Worm (Caenorhabditis elegans) whole organism, mixed stage, embryonic: ENCODE results near the gene srz-61.
"Not testable (repeated sequence)": the region's sequence is repeated elsewhere in the genome, so short reads cannot be mapped to it uniquely, and the experiment has no call there.

ENCODE experiments used
- M03D4.4 ChIP-seq: sonication (generic microtip); optimal IDR thresholded peaks from 2 replicates; lab custom pipeline; 2017; ENCODE audit warnings: mild to moderate bottlenecking, missing genetic modification characterization, missing compliant biosample characterization
- bed-3 ChIP-seq: fragments of 200-800 bp; sonication (Bioruptor generic); optimal IDR thresholded peaks from 3 replicates; lab custom pipeline; 2018; ENCODE audit warnings: mild to moderate bottlenecking, missing genetic modification characterization, moderate library complexity, missing compliant biosample characterization
- blmp-1 ChIP-seq: fragments of 150-350 bp; optimal IDR thresholded peaks from 2 replicates; lab custom pipeline; 2014; ENCODE audit warnings: missing biosample characterization, missing genetic modification characterization
- ceh-39 ChIP-seq: fragments of 150-350 bp; optimal IDR thresholded peaks from 2 replicates; lab custom pipeline; 2014; ENCODE audit warnings: missing biosample characterization, missing genetic modification characterization
- ceh-43 ChIP-seq: fragments of 200-800 bp; sonication (Bioruptor generic); optimal IDR thresholded peaks from 2 replicates; lab custom pipeline; 2018; ENCODE audit warnings: mild to moderate bottlenecking, missing genetic modification characterization, moderate library complexity, missing compliant biosample characterization
- ceh-83 ChIP-seq: fragments of 200-800 bp; sonication (Bioruptor generic); optimal IDR thresholded peaks from 2 replicates; lab custom pipeline; 2018; ENCODE audit warnings: mild to moderate bottlenecking, missing genetic modification characterization, missing compliant biosample characterization
- ces-1 ChIP-seq: fragments of 150-350 bp; optimal IDR thresholded peaks from 2 replicates; lab custom pipeline; 2014; ENCODE audit warnings: missing biosample characterization, missing genetic modification reagents, missing genetic modification characterization
- cnd-1 ChIP-seq: fragments of 200-800 bp; sonication (Bioruptor generic); optimal IDR thresholded peaks from 2 replicates; lab custom pipeline; 2018; ENCODE audit warnings: mild to moderate bottlenecking, missing genetic modification characterization, missing compliant biosample characterization
- drap-1 ChIP-seq: fragments of 200-800 bp; sonication (Bioruptor generic); optimal IDR thresholded peaks from 3 replicates; lab custom pipeline; 2018; ENCODE audit warnings: mild to moderate bottlenecking, missing genetic modification characterization, missing compliant biosample characterization
- elt-1 ChIP-seq: sonication (generic microtip); optimal IDR thresholded peaks from 2 replicates; lab custom pipeline; 2017; ENCODE audit warnings: missing genetic modification characterization, mild to moderate bottlenecking, missing compliant biosample characterization, antibody characterized with exemption, moderate library complexity, borderline replicate concordance; ENCODE audit not compliant: insufficient read depth
- elt-3 ChIP-seq: fragments of 150-350 bp; optimal IDR thresholded peaks from 2 replicates; lab custom pipeline; 2014; ENCODE audit warnings: missing biosample characterization, missing genetic modification characterization
- flh-1 ChIP-seq: fragments of 200-800 bp; sonication (Bioruptor generic); optimal IDR thresholded peaks from 2 replicates; lab custom pipeline; 2018; ENCODE audit warnings: mild to moderate bottlenecking, missing genetic modification characterization, moderate library complexity, missing compliant biosample characterization
- ham-2 ChIP-seq: fragments of 200-800 bp; sonication (Bioruptor generic); optimal IDR thresholded peaks from 2 replicates; lab custom pipeline; 2018; ENCODE audit warnings: mild to moderate bottlenecking, missing genetic modification characterization, missing compliant biosample characterization
- hlh-1 ChIP-seq: fragments of 150-350 bp; optimal IDR thresholded peaks from 2 replicates; lab custom pipeline; 2014; ENCODE audit warnings: missing biosample characterization, missing genetic modification reagents, missing genetic modification characterization
- lin-13 ChIP-seq: fragments of 150-350 bp; optimal IDR thresholded peaks from 2 replicates; lab custom pipeline; 2014; ENCODE audit warnings: missing biosample characterization, missing genetic modification characterization
- mab-5 ChIP-seq: fragments of 150-350 bp; optimal IDR thresholded peaks from 2 replicates; lab custom pipeline; 2014; ENCODE audit warnings: missing biosample characterization, missing genetic modification characterization
- mep-1 ChIP-seq: fragments of 150-350 bp; optimal IDR thresholded peaks from 2 replicates; lab custom pipeline; 2017; ENCODE audit warnings: missing biosample characterization, missing genetic modification reagents, missing genetic modification characterization, inconsistent platforms
- mls-2 ChIP-seq: sonication (generic microtip); optimal IDR thresholded peaks from 2 replicates; lab custom pipeline; 2016; ENCODE audit warnings: mild to moderate bottlenecking, missing genetic modification characterization, moderate library complexity, missing compliant biosample characterization
- nhr-12 ChIP-seq: fragments of 150-350 bp; optimal IDR thresholded peaks from 2 replicates; lab custom pipeline; 2014; ENCODE audit warnings: missing biosample characterization, missing genetic modification characterization
- nhr-2 ChIP-seq: fragments of 150-350 bp; optimal IDR thresholded peaks from 2 replicates; lab custom pipeline; 2014; ENCODE audit warnings: missing biosample characterization, missing genetic modification characterization
- nhr-237 ChIP-seq: fragments of 150-350 bp; optimal IDR thresholded peaks from 2 replicates; lab custom pipeline; 2014; ENCODE audit warnings: missing biosample characterization, missing genetic modification characterization
- nhr-28 ChIP-seq: fragments of 150-350 bp; optimal IDR thresholded peaks from 2 replicates; lab custom pipeline; 2014; ENCODE audit warnings: missing biosample characterization, missing genetic modification characterization
- nhr-76 ChIP-seq: sonication (generic microtip); optimal IDR thresholded peaks from 2 replicates; lab custom pipeline; 2017; ENCODE audit warnings: missing biosample characterization, missing genetic modification characterization
- pha-4 ChIP-seq: fragments of 150-350 bp; optimal IDR thresholded peaks from 2 replicates; lab custom pipeline; 2018; ENCODE audit warnings: missing biosample characterization, missing genetic modification reagents, missing genetic modification characterization
- sem-2 ChIP-seq: fragments of 200-800 bp; sonication (Bioruptor generic); optimal IDR thresholded peaks from 2 replicates; lab custom pipeline; 2018; ENCODE audit warnings: mild to moderate bottlenecking, missing genetic modification characterization, missing compliant biosample characterization
- snpc-4 ChIP-seq: fragments of 150-350 bp; optimal IDR thresholded peaks from 2 replicates; lab custom pipeline; 2014; ENCODE audit warnings: missing biosample characterization, missing genetic modification characterization
- sptf-1 ChIP-seq: sonication (generic microtip); optimal IDR thresholded peaks from 2 replicates; lab custom pipeline; 2017; ENCODE audit warnings: mild to moderate bottlenecking, missing genetic modification characterization, moderate library complexity, missing compliant biosample characterization
- tbx-8 ChIP-seq: fragments of 200-800 bp; sonication (Bioruptor generic); optimal IDR thresholded peaks from 2 replicates; lab custom pipeline; 2018; ENCODE audit warnings: mild to moderate bottlenecking, missing genetic modification characterization, moderate library complexity, missing compliant biosample characterization
- unc-120 ChIP-seq: sonication (generic microtip); optimal IDR thresholded peaks from 2 replicates; lab custom pipeline; 2017; ENCODE audit warnings: missing genetic modification characterization, missing compliant biosample characterization; ENCODE audit not compliant: poor library complexity, severe bottlenecking
- unc-39 ChIP-seq: fragments of 150-350 bp; optimal IDR thresholded peaks from 2 replicates; lab custom pipeline; 2014; ENCODE audit warnings: missing biosample characterization, missing genetic modification characterization
- unc-62 ChIP-seq: fragments of 150-350 bp; optimal IDR thresholded peaks from 2 replicates; lab custom pipeline; 2014; ENCODE audit warnings: missing biosample characterization, missing genetic modification reagents, missing genetic modification characterization
- zip-8 ChIP-seq: fragments of 150-350 bp; optimal IDR thresholded peaks from 2 replicates; lab custom pipeline; 2014; ENCODE audit warnings: missing biosample characterization, missing genetic modification characterization

The srz-61 gene

DNA sequence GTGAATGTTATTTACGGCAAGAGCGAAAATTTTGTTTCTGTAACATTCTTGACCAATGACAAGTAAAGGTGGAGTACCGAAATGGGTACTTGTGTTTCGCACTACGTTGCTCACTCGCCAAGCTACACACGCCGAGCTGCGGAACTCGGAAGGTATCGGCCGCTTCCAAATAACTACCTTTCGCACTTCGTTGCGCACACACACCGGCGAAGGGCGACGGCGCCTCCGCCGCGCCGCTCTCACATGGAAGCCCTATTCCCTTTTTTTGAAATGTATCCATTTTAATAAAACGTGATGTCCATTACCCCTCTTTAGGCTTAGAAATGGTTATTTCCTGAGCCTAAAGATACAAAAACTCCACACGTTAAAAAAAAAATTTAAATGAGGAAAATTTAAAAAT lies 14.0 kb upstream of the srz-61 start:
- TF ChIP-seq lin-13 (no peak), hlh-1 (tag; lab: Kevin White, UChicago) (no peak), nhr-237 (no peak), mls-2 (tag; lab: Kevin White, UChicago) (no peak), blmp-1 (no peak), ceh-39 (tag; lab: Kevin White, UChicago) (no peak), unc-120 (no peak), elt-3 (no peak), ham-2 (GFP tag; lab: Kevin White, UChicago) (no peak), ceh-43 (no peak), pha-4 (tag; lab: Kevin White, UChicago) (no peak), tbx-8 (GFP tag; lab: Kevin White, UChicago) (no peak)

DNA sequence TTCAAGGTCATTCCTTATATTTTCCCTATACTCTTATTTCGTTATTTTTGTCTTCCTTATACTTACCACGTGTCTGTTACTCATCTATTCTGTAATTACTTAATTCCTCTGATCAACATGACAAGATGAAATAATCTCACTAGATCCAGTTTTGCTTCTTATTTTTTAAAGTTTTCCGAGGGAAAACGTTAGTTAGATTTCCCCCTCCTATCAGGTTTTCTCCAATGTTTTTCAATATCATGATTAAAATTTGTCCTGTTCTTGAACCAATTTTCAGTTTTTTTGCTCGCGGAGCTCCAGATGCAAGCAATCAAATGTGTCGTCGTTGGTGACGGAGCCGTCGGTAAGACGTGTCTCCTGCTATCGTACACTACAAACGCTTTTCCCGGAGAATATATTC lies 13.0 kb upstream of the srz-61 start, which contains the start of gene rac-2:
Gene rac-2 (plus strand): TSS at position 301 of the 400 bp plus-strand sequence.
- not testable (repeated sequence) for TF ChIP-seq M03D4.4; mab-5 (tag; lab: Kevin White, UChicago); cnd-1 (tag; lab: Kevin White, UChicago)

DNA sequence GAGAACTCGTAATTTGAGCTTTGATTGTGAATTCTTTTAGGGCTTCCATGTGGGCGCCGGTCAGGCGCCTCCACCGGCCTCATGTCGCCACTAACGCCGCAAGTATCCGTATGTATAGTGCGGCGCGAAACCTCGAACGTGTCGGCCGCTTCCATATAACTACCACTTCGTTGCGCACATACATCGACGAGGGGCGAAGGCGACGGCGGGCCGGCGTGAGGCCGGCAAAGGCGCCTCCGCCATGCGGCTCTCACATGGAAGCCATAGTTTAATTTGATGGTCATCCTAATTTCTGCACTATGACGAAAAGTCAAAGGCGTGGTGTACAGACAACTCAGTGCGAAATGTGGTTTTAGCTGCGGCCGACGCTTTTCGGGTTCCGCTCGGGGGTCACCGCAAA lies 10.9 kb upstream of the srz-61 start:
- TF ChIP-seq flh-1 (GFP tag; lab: Kevin White, UChicago) (no peak), ces-1 (no peak), blmp-1 (no peak), mab-5 (tag; lab: Kevin White, UChicago) (no peak), sptf-1 (tag; lab: Kevin White, UChicago) (no peak), nhr-237 (no peak), elt-1 (no peak), drap-1 (GFP tag; lab: Kevin White, UChicago) (no peak), bed-3 (no peak), lin-13 (no peak), nhr-2 (tag; lab: Kevin White, UChicago) (no peak), ceh-83 (GFP tag; lab: Kevin White, UChicago) (no peak), ceh-39 (tag; lab: Kevin White, UChicago) (no peak), unc-62 (GFP tag; lab: Kevin White, UChicago) (no peak), mep-1 (tag; lab: Kevin White, UChicago) (no peak), mls-2 (tag; lab: Kevin White, UChicago) (no peak), sem-2 (GFP tag; lab: Kevin White, UChicago) (no peak), hlh-1 (tag; lab: Kevin White, UChicago) (no peak)

DNA sequence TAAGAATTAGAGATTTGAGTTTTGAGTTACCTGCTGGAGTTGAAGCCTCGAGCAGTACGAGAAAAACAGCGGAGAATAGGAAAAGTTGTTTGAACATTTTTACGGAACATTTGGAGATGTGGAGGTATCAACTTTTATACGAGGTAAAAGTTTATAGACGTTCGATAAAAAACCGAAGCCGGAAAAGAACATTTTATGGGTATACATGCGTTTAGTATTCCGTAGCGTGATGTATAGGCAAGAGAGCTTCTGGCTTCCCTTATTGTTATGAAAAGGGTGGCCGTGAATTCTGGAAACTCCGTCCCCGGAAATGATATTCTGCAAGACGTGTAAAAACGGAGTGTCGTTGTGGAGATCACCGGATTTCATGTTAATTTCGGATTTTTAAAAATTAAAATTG lies 556 bp upstream of the srz-61 start, which contains the start of gene K03D3.5:
Gene K03D3.5 (minus strand): TSS at position 101 of the 400 bp plus-strand sequence.
- TF ChIP-seq ham-2 (GFP tag; lab: Kevin White, UChicago), result no peak
- no peak for TF ChIP-seq unc-39
- no peak for TF ChIP-seq elt-1
- no peak for TF ChIP-seq nhr-28 (tag; lab: Kevin White, UChicago)
- no peak for TF ChIP-seq mab-5 (tag; lab: Kevin White, UChicago)
- TF ChIP-seq bed-3, result no peak
- TF ChIP-seq snpc-4 (tag; lab: Kevin White, UChicago), result no peak
- TF ChIP-seq flh-1 (GFP tag; lab: Kevin White, UChicago), result no peak
- TF ChIP-seq blmp-1, result no peak

DNA sequence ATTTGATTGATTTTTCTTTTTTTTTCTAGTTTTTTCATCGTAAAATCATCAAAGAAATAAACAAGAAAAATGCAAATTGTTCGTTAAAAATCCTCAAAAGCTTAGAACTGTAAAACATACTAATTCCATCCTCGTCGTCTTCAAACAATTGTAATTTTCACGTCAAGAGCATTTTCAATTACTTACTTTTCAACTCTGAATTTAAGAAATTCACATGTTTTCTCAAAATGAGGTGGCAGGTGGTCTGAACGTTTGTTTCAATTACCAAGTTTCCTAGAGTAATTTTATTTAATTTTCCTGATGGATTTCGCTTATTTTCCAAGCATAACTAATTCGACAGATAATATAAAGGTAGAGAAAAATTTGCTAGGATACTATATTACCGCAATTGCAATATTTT lies 2.4 kb downstream of the srz-61 start, which contains the start of gene srz-104:
Gene srz-104 (plus strand): TSS at position 301 of the 400 bp plus-strand sequence.
- TF ChIP-seq snpc-4 (tag; lab: Kevin White, UChicago), result no peak
- no peak for TF ChIP-seq mep-1 (tag; lab: Kevin White, UChicago)
- no peak for TF ChIP-seq sptf-1 (tag; lab: Kevin White, UChicago)
- no peak for TF ChIP-seq drap-1 (GFP tag; lab: Kevin White, UChicago)
- no peak for TF ChIP-seq unc-39
- no peak for TF ChIP-seq cnd-1 (tag; lab: Kevin White, UChicago)
- TF ChIP-seq sem-2 (GFP tag; lab: Kevin White, UChicago), result no peak
- no peak for TF ChIP-seq ham-2 (GFP tag; lab: Kevin White, UChicago)
- TF ChIP-seq ces-1, result no peak
- TF ChIP-seq, all 35 proteins: peak for 0

DNA sequence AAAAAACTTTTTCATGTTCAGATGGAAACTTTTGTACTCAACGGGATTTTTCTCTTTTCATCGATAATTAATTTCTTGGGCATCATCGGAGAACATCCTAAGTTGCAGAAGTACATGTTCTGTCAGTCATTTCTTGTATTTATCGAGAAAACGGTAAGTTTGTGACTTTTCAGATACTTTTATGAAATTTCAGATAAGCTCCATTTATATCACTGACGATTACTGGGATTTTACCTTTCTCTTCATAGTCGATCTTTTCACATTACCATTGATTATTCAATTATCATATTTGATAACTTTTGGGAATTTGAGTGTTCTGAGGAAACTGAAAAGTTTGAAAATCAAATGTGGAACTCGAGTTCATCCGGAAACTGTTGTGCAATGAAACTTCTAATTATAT lies 3.6 kb downstream of the srz-61 start, which contains the start of gene srz-105:
Gene srz-105 (plus strand): TSS at position 301 of the 400 bp plus-strand sequence.
- TF ChIP-seq lin-13 (no peak), unc-62 (GFP tag; lab: Kevin White, UChicago) (no peak), nhr-2 (tag; lab: Kevin White, UChicago) (no peak), ceh-43 (no peak), ces-1 (no peak), snpc-4 (tag; lab: Kevin White, UChicago) (no peak), mls-2 (tag; lab: Kevin White, UChicago) (no peak), mab-5 (tag; lab: Kevin White, UChicago) (no peak), sem-2 (GFP tag; lab: Kevin White, UChicago) (no peak), zip-8 (tag; lab: Kevin White, UChicago) (no peak), ceh-83 (GFP tag; lab: Kevin White, UChicago) (no peak), elt-3 (no peak), nhr-12 (no peak), hlh-1 (tag; lab: Kevin White, UChicago) (no peak), nhr-76 (no peak), tbx-8 (GFP tag; lab: Kevin White, UChicago) (no peak), unc-39 (no peak), ceh-39 (tag; lab: Kevin White, UChicago) (no peak)
